Worm (Caenorhabditis elegans) whole organism, L3 larva: ENCODE data around the gene T13F3.6.
A peak's percentile ranks its signal among the peaks of the same experiment; 100 is the strongest.

Experiments used
- R02D3.7 ChIP-seq: fragments of 150-350 bp; optimal IDR thresholded peaks from 2 replicates; lab custom pipeline; 2014; ENCODE audit warnings: missing biosample characterization, missing genetic modification characterization
- ceh-16 ChIP-seq: sonication (generic microtip); optimal IDR thresholded peaks from 2 replicates; lab custom pipeline; 2017; ENCODE audit warnings: missing biosample characterization, missing genetic modification characterization
- ceh-28 ChIP-seq: fragments of 150-350 bp; optimal IDR thresholded peaks from 2 replicates; lab custom pipeline; 2014; ENCODE audit warnings: missing biosample characterization, missing genetic modification reagents, missing genetic modification characterization
- ceh-82 ChIP-seq: fragments of 150-350 bp; optimal IDR thresholded peaks from 2 replicates; lab custom pipeline; 2014; ENCODE audit warnings: missing biosample characterization, missing genetic modification characterization
- ceh-9 ChIP-seq: sonication (generic microtip); optimal IDR thresholded peaks from 2 replicates; lab custom pipeline; 2018; ENCODE audit warnings: missing biosample characterization, missing genetic modification characterization
- egl-5 ChIP-seq: fragments of 150-350 bp; optimal IDR thresholded peaks from 2 replicates; lab custom pipeline; 2017; ENCODE audit warnings: missing biosample characterization, missing genetic modification reagents, missing genetic modification characterization, inconsistent platforms
- elt-1 ChIP-seq: fragments of 150-350 bp; optimal IDR thresholded peaks from 2 replicates; lab custom pipeline; 2014; ENCODE audit warnings: missing biosample characterization, missing genetic modification characterization
- elt-2 ChIP-seq: sonication (generic microtip); optimal IDR thresholded peaks from 2 replicates; lab custom pipeline; 2016; ENCODE audit warnings: missing genetic modification reagents, mild to moderate bottlenecking, missing genetic modification characterization, missing compliant biosample characterization
- elt-3 ChIP-seq, 3 experiments: fragments of 150-350 bp in 1 of 3; sonication (generic microtip) in 2 of 3; optimal IDR thresholded peaks; 2 replicates in 2 of 3; 4 replicates in 1 of 3; lab custom pipeline; 2014 to 2017; ENCODE audit warnings: missing biosample characterization in 3 of 3, missing genetic modification characterization in 3 of 3
- eor-1 ChIP-seq, 2 experiments: fragments of 150-350 bp; optimal IDR thresholded peaks; 2 replicates each; lab custom pipeline; 2014 to 2018; ENCODE audit warnings: missing biosample characterization in 2 of 2, missing genetic modification characterization in 2 of 2
- fos-1 ChIP-seq: fragments of 150-350 bp; optimal IDR thresholded peaks from 2 replicates; lab custom pipeline; 2014; ENCODE audit warnings: missing biosample characterization, missing genetic modification characterization
- hmg-11 ChIP-seq: sonication (generic microtip); optimal IDR thresholded peaks from 2 replicates; lab custom pipeline; 2016; ENCODE audit warnings: missing genetic modification characterization, missing compliant biosample characterization
- mdl-1 ChIP-seq: fragments of 150-350 bp; optimal IDR thresholded peaks from 2 replicates; lab custom pipeline; 2014; ENCODE audit warnings: missing biosample characterization, missing genetic modification characterization
- nhr-11 ChIP-seq: fragments of 150-350 bp; optimal IDR thresholded peaks from 2 replicates; lab custom pipeline; 2014; ENCODE audit warnings: missing biosample characterization, missing genetic modification characterization
- nhr-23 ChIP-seq: fragments of 150-350 bp; optimal IDR thresholded peaks from 2 replicates; lab custom pipeline; 2014; ENCODE audit warnings: missing biosample characterization, missing genetic modification reagents, missing genetic modification characterization
- nhr-237 ChIP-seq: fragments of 150-350 bp; optimal IDR thresholded peaks from 2 replicates; lab custom pipeline; 2014; ENCODE audit warnings: missing biosample characterization, missing genetic modification characterization
- nhr-25 ChIP-seq: sonication (generic microtip); optimal IDR thresholded peaks from 2 replicates; lab custom pipeline; 2017; ENCODE audit warnings: missing biosample characterization, missing genetic modification characterization
- nhr-28 ChIP-seq: fragments of 150-350 bp; optimal IDR thresholded peaks from 2 replicates; lab custom pipeline; 2014; ENCODE audit warnings: missing biosample characterization, missing genetic modification characterization
- nhr-43 ChIP-seq: sonication (generic microtip); optimal IDR thresholded peaks from 2 replicates; lab custom pipeline; 2016; ENCODE audit warnings: mild to moderate bottlenecking, missing genetic modification characterization, missing compliant biosample characterization; ENCODE audit not compliant: poor library complexity, severe bottlenecking
- nhr-67 ChIP-seq: fragments of 150-350 bp; optimal IDR thresholded peaks from 2 replicates; lab custom pipeline; 2014; ENCODE audit warnings: missing biosample characterization, missing genetic modification characterization
- nhr-76 ChIP-seq: fragments of 150-350 bp; sonication (generic microtip); optimal IDR thresholded peaks from 5 replicates; lab custom pipeline; 2014; ENCODE audit warnings: missing biosample characterization, missing genetic modification characterization
- nhr-77 ChIP-seq: fragments of 150-350 bp; optimal IDR thresholded peaks from 2 replicates; lab custom pipeline; 2014; ENCODE audit warnings: missing biosample characterization, missing genetic modification characterization
- pha-4 ChIP-seq: fragments of 150-350 bp; optimal IDR thresholded peaks from 2 replicates; lab custom pipeline; 2014; ENCODE audit warnings: missing biosample characterization, missing genetic modification reagents, missing genetic modification characterization
- pqm-1 ChIP-seq: fragments of 150-350 bp; optimal IDR thresholded peaks from 2 replicates; lab custom pipeline; 2017; ENCODE audit warnings: missing biosample characterization, missing genetic modification characterization, inconsistent platforms
- sea-2 ChIP-seq: fragments of 150-350 bp; sonication (generic microtip); optimal IDR thresholded peaks from 4 replicates; lab custom pipeline; 2014; ENCODE audit warnings: missing biosample characterization, missing genetic modification reagents, missing genetic modification characterization
- snpc-4 ChIP-seq: fragments of 150-350 bp; optimal IDR thresholded peaks from 2 replicates; lab custom pipeline; 2014; ENCODE audit warnings: missing biosample characterization, missing genetic modification characterization
- tbx-2 ChIP-seq: sonication (generic microtip); optimal IDR thresholded peaks from 2 replicates; lab custom pipeline; 2016; ENCODE audit warnings: mild to moderate bottlenecking, missing genetic modification characterization, missing compliant biosample characterization
- unc-62 ChIP-seq: fragments of 150-350 bp; sonication (generic microtip); optimal IDR thresholded peaks from 4 replicates; lab custom pipeline; 2014; ENCODE audit warnings: missing biosample characterization, missing genetic modification reagents, missing genetic modification characterization
- ztf-11 ChIP-seq: fragments of 150-350 bp; optimal IDR thresholded peaks from 2 replicates; lab custom pipeline; 2014; ENCODE audit warnings: missing biosample characterization, missing genetic modification characterization

T13F3.6 gene

DNA sequence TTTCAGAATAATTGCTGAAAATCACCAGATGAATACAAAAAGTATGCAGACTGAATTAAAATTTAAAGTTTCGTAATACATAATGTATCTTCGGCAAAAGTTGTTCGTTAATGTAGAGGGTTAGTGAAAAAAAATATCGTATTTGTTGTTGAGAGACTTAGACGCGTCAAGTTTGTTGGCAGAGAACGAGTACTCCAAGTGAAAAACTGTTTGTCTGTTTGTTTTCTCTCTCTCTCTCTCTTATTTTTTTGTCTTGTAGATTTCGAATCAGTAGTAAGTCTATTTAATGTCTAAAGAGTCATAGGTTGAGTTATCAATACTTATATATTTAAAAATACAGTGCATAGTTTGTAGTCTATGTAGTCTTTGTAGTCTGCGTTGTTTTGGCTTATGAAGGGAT is 1.5 kb downstream of the T13F3.6 start, which contains the start of the genes fbxa-2 and T13F3.8:
Gene fbxa-2, minus strand, starts transcription at position 101 of the 400 bp plus-strand sequence.
Gene T13F3.8, plus strand, starts transcription at position 245 of the 400 bp plus-strand sequence.
- no peak for TF ChIP-seq nhr-43 (tag; lab: Kevin White, UChicago)
- peak; percentile 38 for TF ChIP-seq pha-4 (tag; lab: Kevin White, UChicago)

DNA sequence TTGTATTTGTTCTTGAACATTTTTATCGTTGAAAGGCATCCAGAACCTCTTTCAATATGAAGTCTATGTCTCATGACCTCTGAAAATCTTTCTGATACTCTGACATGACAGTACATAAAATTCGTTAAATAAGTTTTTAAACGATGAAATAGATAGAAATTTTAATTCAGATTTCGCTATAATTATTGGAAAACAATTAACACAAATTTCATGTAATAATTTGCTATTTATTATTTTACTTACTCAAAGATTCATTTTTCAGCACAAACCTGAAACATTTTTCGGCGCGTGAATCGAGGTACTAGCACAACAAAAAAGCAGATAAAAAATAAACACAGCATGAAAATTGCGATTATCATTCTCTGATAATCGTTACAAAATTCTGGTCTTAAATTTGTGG is 4.5 kb downstream of the T13F3.6 start, which contains the start of gene T13F3.4:
Gene T13F3.4, minus strand, starts transcription at position 101 of the 400 bp plus-strand sequence.
- TF ChIP-seq nhr-28 (tag; lab: Kevin White, UChicago) = no peak
- TF ChIP-seq sea-2 (GFP tag; lab: Kevin White, UChicago) = no peak
- TF ChIP-seq ztf-11 (tag; lab: Kevin White, UChicago) = no peak
- TF ChIP-seq hmg-11 (tag; lab: Kevin White, UChicago) = no peak
- no peak for TF ChIP-seq eor-1 (tag; optimal IDR thresholded peaks at IDR 0.05; lab: Kevin White, UChicago)
- no peak for TF ChIP-seq ceh-16 (tag; lab: Kevin White, UChicago)
- no peak for TF ChIP-seq elt-3 (tag; optimal IDR thresholded peaks at IDR 0.05; lab: Kevin White, UChicago)
- TF ChIP-seq elt-1 (tag; lab: Kevin White, UChicago) = no peak
- TF ChIP-seq mdl-1 = no peak
- TF ChIP-seq snpc-4 (tag; lab: Kevin White, UChicago) = no peak

DNA sequence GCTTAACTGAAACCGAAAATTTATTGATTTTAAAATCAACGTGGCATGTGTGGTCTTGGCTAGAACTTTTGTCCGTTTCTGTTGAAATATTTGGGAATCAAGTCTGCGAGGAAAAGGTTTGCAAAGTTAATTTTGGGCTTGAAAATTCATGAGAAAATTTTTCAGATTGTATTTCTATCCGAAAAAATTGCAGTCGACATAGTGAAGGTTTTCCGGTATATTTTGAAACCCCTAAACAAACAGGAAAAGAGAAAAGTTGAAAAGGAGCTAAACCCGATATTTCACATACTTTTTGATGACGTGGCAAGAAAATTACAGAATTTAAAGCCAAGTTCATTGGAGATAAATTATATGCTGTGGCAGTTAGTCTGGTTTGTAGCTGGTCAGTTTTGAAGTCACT is 11.3 kb downstream of the T13F3.6 start, which contains the start of gene nhr-127:
Gene nhr-127, plus strand, starts transcription at position 301 of the 400 bp plus-strand sequence.
- no peak for TF ChIP-seq elt-1 (tag; lab: Kevin White, UChicago)
- TF ChIP-seq sea-2 (GFP tag; lab: Kevin White, UChicago) = no peak
- no peak for TF ChIP-seq elt-3 (tag; optimal IDR thresholded peaks at IDR 0.05; lab: Kevin White, UChicago)
- no peak for TF ChIP-seq nhr-11 (tag; lab: Kevin White, UChicago)
- TF ChIP-seq pqm-1 (tag; lab: Kevin White, UChicago) = no peak
- no peak for TF ChIP-seq mdl-1
- no peak for TF ChIP-seq snpc-4 (tag; lab: Kevin White, UChicago)
- no peak for TF ChIP-seq nhr-67 (tag; lab: Kevin White, UChicago)
- TF ChIP-seq eor-1 (tag; optimal IDR thresholded peaks at IDR 0.05; lab: Kevin White, UChicago) = no peak
- no peak for TF ChIP-seq hmg-11 (tag; lab: Kevin White, UChicago)

DNA sequence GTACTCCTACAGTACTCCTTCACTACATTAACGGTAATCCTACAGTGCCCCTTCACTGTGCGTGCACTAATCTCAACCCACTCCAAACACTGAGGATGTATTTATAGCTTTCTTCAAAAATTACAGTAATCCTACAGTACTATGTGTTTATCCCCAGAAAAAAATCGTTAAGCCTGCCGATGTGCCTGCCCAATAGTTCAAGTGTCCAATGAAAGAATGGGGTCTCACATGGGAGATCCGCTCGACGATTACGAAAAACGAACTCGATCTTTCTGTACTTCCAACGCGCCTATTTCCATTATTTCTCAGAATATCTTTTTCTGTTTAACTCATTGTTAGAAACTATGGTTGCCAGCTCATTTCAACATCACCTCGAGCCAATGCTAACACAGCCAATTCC is 12.9 kb downstream of the T13F3.6 start, which contains the start of gene nhr-218:
Gene nhr-218, plus strand, starts transcription at position 301 of the 400 bp plus-strand sequence.
- TF ChIP-seq pqm-1 (tag; lab: Kevin White, UChicago) = no peak

DNA sequence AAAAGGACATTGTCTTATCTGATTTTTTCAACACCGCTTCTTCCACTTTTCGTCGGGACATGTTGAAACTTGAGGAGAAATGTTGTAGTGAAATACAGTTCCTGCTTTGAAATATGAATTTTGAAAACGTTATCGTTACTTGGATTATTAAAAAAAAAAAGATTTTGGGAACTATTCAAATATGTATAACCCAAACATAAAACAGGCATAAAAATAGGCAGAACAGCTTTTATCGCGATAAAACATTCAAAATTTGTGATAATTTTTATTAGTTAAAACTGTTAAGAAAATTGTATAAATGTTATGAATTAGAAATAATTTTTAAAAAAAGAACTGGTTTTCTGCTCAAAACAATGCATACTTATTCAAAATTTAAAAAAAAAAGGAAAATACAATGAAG is 14.6 kb downstream of the T13F3.6 start, which contains the start of gene bgnt-1.3:
Gene bgnt-1.3, minus strand, starts transcription at position 101 of the 400 bp plus-strand sequence.
- TF ChIP-seq pha-4 (tag; lab: Kevin White, UChicago) (no peak), nhr-237 (no peak)

DNA sequence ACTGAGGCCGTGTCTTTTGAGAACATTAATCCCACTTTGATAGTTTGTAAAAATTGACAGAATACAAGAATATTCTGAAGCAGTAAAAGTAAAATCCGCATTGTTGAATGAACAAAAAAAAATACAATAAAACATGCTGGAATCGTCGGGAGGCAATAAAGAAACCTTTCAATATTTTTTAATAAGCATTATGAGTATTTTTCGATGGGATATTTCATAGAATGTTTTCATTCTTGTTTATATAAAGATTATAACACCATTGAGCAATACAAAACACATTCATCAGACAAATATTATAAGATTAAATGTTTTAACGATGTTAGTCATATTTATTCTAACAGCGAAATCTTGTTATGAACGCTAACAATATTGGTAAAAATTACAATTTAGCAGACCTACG is 17.3 kb downstream of the T13F3.6 start, which contains the start of gene gcy-20:
Gene gcy-20, minus strand, starts transcription at position 101 of the 400 bp plus-strand sequence.
- TF ChIP-seq nhr-23 (tag; lab: Kevin White, UChicago) = no peak
- TF ChIP-seq ceh-28 (tag; lab: Kevin White, UChicago) = no peak
- no peak for TF ChIP-seq fos-1
- TF ChIP-seq eor-1 (tag; optimal IDR thresholded peaks at IDR 0.05; lab: Kevin White, UChicago) = no peak
- TF ChIP-seq R02D3.7 (tag; lab: Kevin White, UChicago) = no peak
- no peak for TF ChIP-seq ceh-9 (tag; lab: Kevin White, UChicago)
- TF ChIP-seq nhr-43 (tag; lab: Kevin White, UChicago) = no peak
- no peak for TF ChIP-seq ztf-11 (tag; lab: Kevin White, UChicago)
- TF ChIP-seq nhr-77 (tag; lab: Kevin White, UChicago) = no peak
- TF ChIP-seq unc-62 (GFP tag; lab: Kevin White, UChicago) = no peak
- TF ChIP-seq ceh-16 (tag; lab: Kevin White, UChicago) = no peak
- no peak for TF ChIP-seq tbx-2 (tag; lab: Kevin White, UChicago)
- TF ChIP-seq elt-2 (tag; lab: Kevin White, UChicago) = no peak
- no peak for TF ChIP-seq ceh-82 (tag; lab: Kevin White, UChicago)
- TF ChIP-seq nhr-76 (tag; lab: Kevin White, UChicago) = no peak
- TF ChIP-seq elt-1 (tag; lab: Kevin White, UChicago) = no peak
- no peak for TF ChIP-seq nhr-25 (tag; lab: Kevin White, UChicago)
- no peak for TF ChIP-seq egl-5 (tag; lab: Kevin White, UChicago)
- no peak for TF ChIP-seq sea-2 (GFP tag; lab: Kevin White, UChicago)
